Worm (Caenorhabditis elegans) whole organism, L1 larva: ENCODE data around the gene Y54E2A.9.

ENCODE experiments used
- alr-1 ChIP-seq: fragments of 200-800 bp; sonication (Bioruptor generic); optimal IDR thresholded peaks from 2 replicates; lab custom pipeline; 2018; ENCODE audit warnings: borderline replicate concordance, mild to moderate bottlenecking, missing genetic modification characterization, missing compliant biosample characterization
- ama-1 ChIP-seq: fragments of 150-350 bp; optimal IDR thresholded peaks from 2 replicates; lab custom pipeline; 2014
- irx-1 ChIP-seq: sonication (generic microtip); optimal IDR thresholded peaks from 2 replicates; lab custom pipeline; 2016; ENCODE audit warnings: missing genetic modification characterization, missing compliant biosample characterization
- mep-1 ChIP-seq: fragments of 150-350 bp; optimal IDR thresholded peaks from 2 replicates; lab custom pipeline; 2014; ENCODE audit warnings: missing biosample characterization, missing genetic modification characterization
- nhr-77 ChIP-seq: fragments of 150-350 bp; optimal IDR thresholded peaks from 2 replicates; lab custom pipeline; 2014; ENCODE audit warnings: missing biosample characterization, missing genetic modification characterization

ce11 chrII:14805686-14806085 is 19.9 kb upstream of the Y54E2A.9 start, which contains the start of gene srt-11:
- no peak for TF ChIP-seq mep-1 (tag; lab: Kevin White, UChicago)
- TF ChIP-seq ama-1 (lab: Kevin White, UChicago), result no peak
- no peak for TF ChIP-seq irx-1 (tag; lab: Kevin White, UChicago)
- TF ChIP-seq nhr-77 (tag; lab: Kevin White, UChicago), result no peak
- no peak for TF ChIP-seq alr-1
